Worm (Caenorhabditis elegans) whole organism, mixed stage, embryonic: ENCODE results near the gene Y32H12A.6.

Experiments
- M03D4.4 ChIP-seq: sonication (generic microtip); optimal IDR thresholded peaks from 2 replicates; lab custom pipeline; 2017; ENCODE audit warnings: mild to moderate bottlenecking, missing genetic modification characterization, missing compliant biosample characterization
- elt-3 ChIP-seq: fragments of 150-350 bp; optimal IDR thresholded peaks from 2 replicates; lab custom pipeline; 2014; ENCODE audit warnings: missing biosample characterization, missing genetic modification characterization
- lin-13 ChIP-seq: fragments of 150-350 bp; optimal IDR thresholded peaks from 2 replicates; lab custom pipeline; 2014; ENCODE audit warnings: missing biosample characterization, missing genetic modification characterization
- mab-5 ChIP-seq: fragments of 150-350 bp; optimal IDR thresholded peaks from 2 replicates; lab custom pipeline; 2014; ENCODE audit warnings: missing biosample characterization, missing genetic modification characterization
- nhr-2 ChIP-seq: fragments of 150-350 bp; optimal IDR thresholded peaks from 2 replicates; lab custom pipeline; 2014; ENCODE audit warnings: missing biosample characterization, missing genetic modification characterization
- nhr-237 ChIP-seq: fragments of 150-350 bp; optimal IDR thresholded peaks from 2 replicates; lab custom pipeline; 2014; ENCODE audit warnings: missing biosample characterization, missing genetic modification characterization
- nhr-76 ChIP-seq: sonication (generic microtip); optimal IDR thresholded peaks from 2 replicates; lab custom pipeline; 2017; ENCODE audit warnings: missing biosample characterization, missing genetic modification characterization
- snpc-4 ChIP-seq: fragments of 150-350 bp; optimal IDR thresholded peaks from 2 replicates; lab custom pipeline; 2014; ENCODE audit warnings: missing biosample characterization, missing genetic modification characterization
- unc-39 ChIP-seq: fragments of 150-350 bp; optimal IDR thresholded peaks from 2 replicates; lab custom pipeline; 2014; ENCODE audit warnings: missing biosample characterization, missing genetic modification characterization
- unc-62 ChIP-seq: fragments of 150-350 bp; optimal IDR thresholded peaks from 2 replicates; lab custom pipeline; 2014; ENCODE audit warnings: missing biosample characterization, missing genetic modification reagents, missing genetic modification characterization

DNA sequence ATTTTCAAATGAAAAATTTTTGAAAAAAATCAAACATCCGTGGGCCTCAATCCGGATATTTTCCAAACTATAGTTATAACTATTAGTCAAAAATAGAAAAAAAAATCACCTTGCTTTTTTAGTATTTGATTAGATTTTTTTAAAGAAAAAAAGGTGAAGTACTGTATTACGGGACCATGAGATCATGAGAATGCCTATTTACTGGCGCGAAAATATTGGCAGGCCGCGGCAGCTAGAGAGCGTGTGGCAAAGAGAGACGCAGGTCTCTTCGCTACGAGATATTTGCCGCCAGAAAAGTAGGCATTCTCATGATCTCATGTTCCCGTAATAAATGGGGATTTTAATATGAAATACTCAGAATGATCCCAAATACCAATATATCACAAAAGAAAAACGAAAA, 23.0 kb upstream of the Y32H12A.6 start:
- TF ChIP-seq nhr-237 (tag; lab: Kevin White, UChicago) (no peak), mab-5 (tag; lab: Kevin White, UChicago) (no peak), nhr-76 (no peak), unc-62 (GFP tag; lab: Kevin White, UChicago) (no peak), elt-3 (tag; lab: Kevin White, UChicago) (no peak), M03D4.4 (tag; lab: Kevin White, UChicago) (no peak), unc-39 (tag; lab: Kevin White, UChicago) (no peak), lin-13 (tag; lab: Kevin White, UChicago) (no peak), snpc-4 (no peak), nhr-2 (tag; lab: Kevin White, UChicago) (no peak)
